Worm (Caenorhabditis elegans): ENCODE measurements around the gene fbxa-69.

ce11 chrV:15766122-15766594 is 49.6 kb downstream of the fbxa-69 start, which contains the start of the genes haf-3 and F57A10.2:
- TF ChIP-seq dao-5 (tag; optimal IDR thresholded peaks at IDR 0.05): no peak
- peak; percentile 47 for TF ChIP-seq him-1 (tag; optimal IDR thresholded peaks at IDR 0.05)
- TF ChIP-seq W03F9.2 (tag; optimal IDR thresholded peaks at IDR 0.05): peak; percentile 95

Measured in whole organism, L4/young adult.